Fruit fly (Drosophila melanogaster) whole organism, pupa: ENCODE measurements around the gene Ost48.
A peak's percentile ranks its signal among the peaks of the same experiment; 100 is the strongest.

ENCODE experiments used
- CG10348 ChIP-seq: fragments of 200-800 bp; sonication (Bioruptor generic); IDR thresholded peaks from 2 replicates; pipeline ENCODE4 v1.3.6; 2022; ENCODE audit warnings: missing biosample characterization, missing genetic modification characterization
- CG12605 ChIP-seq: fragments of 200-800 bp; sonication (Bioruptor generic); IDR thresholded peaks from 2 replicates; pipeline ENCODE4 v1.3.6; 2022; ENCODE audit warnings: missing biosample characterization, missing genetic modification characterization
- CG13204 ChIP-seq: fragments of 200-800 bp; sonication (Bioruptor generic); optimal IDR thresholded peaks from 2 replicates; lab custom pipeline; 2018; ENCODE audit warnings: missing biosample characterization, mild to moderate bottlenecking, missing genetic modification characterization, moderate library complexity
- CG15710 ChIP-seq: fragments of 200-800 bp; sonication (Bioruptor generic); optimal IDR thresholded peaks from 2 replicates; lab custom pipeline; 2018; ENCODE audit warnings: missing biosample characterization, mild to moderate bottlenecking, missing genetic modification characterization, moderate library complexity
- CG34367 ChIP-seq: fragments of 200-800 bp; sonication (Bioruptor generic); optimal IDR thresholded peaks from 2 replicates; lab custom pipeline; 2018; ENCODE audit warnings: missing biosample characterization, mild to moderate bottlenecking, missing genetic modification characterization
- CG4496 ChIP-seq: fragments of 200-800 bp; sonication (Bioruptor generic); IDR thresholded peaks from 3 replicates; pipeline ENCODE4 v1.3.6; 2022; ENCODE audit warnings: missing biosample characterization, missing genetic modification characterization
- EcR ChIP-seq: fragments of 200-800 bp; sonication (Bioruptor generic); optimal IDR thresholded peaks from 3 replicates; lab custom pipeline; 2019; ENCODE audit warnings: missing biosample characterization, missing genetic modification characterization, mild to moderate bottlenecking, moderate library complexity, missing genetic modification reagents
- Ets98B ChIP-seq: fragments of 200-800 bp; sonication (Bioruptor generic); IDR thresholded peaks from 2 replicates; pipeline ENCODE4 v1.3.6; 2022; ENCODE audit warnings: missing biosample characterization, missing genetic modification characterization
- Snoo ChIP-seq: fragments of 200-800 bp; sonication (Bioruptor generic); optimal IDR thresholded peaks from 3 replicates; lab custom pipeline; 2017; ENCODE audit warnings: missing biosample characterization, mild to moderate bottlenecking, missing genetic modification characterization, inconsistent platforms
- fd96Ca ChIP-seq: fragments of 200-800 bp; sonication (Bioruptor generic); IDR thresholded peaks from 3 replicates; pipeline ENCODE4 v1.3.6; 2022; ENCODE audit warnings: missing biosample characterization, missing genetic modification characterization
- rn ChIP-seq: fragments of 200-800 bp; sonication (Bioruptor generic); IDR thresholded peaks from 2 replicates; pipeline ENCODE4 v1.3.6; 2022; ENCODE audit warnings: missing biosample characterization, missing genetic modification characterization

- TF ChIP-seq Ets98B (GFP tag; lab: Robert Waterston, UW) (peak; percentile 23; the same call in 1 of the 2 replicates), rn (GFP tag; lab: Robert Waterston, UW) (no peak), CG10348 (GFP tag; lab: Robert Waterston, UW) (no peak), EcR (GFP tag; lab: Kevin White, UChicago) (no peak), CG34367 (peak; percentile 48), CG13204 (no peak), CG4496 (GFP tag; lab: Robert Waterston, UW) (peak; percentile 54; the same call in 2 of the 3 replicates), CG12605 (GFP tag; lab: Robert Waterston, UW) (no peak), CG15710 (tag; lab: Kevin White, UChicago) (peak; percentile 82), Snoo (tag; lab: Kevin White, UChicago) (peak; percentile 57), fd96Ca (GFP tag; lab: Robert Waterston, UW) (no peak)
Observed at dm6 chrX:9155134-9155533, 3.2 kb downstream of the Ost48 start.
